2 worm cellular contexts compared by ENCODE assay signal in the genomic region with DNA sequence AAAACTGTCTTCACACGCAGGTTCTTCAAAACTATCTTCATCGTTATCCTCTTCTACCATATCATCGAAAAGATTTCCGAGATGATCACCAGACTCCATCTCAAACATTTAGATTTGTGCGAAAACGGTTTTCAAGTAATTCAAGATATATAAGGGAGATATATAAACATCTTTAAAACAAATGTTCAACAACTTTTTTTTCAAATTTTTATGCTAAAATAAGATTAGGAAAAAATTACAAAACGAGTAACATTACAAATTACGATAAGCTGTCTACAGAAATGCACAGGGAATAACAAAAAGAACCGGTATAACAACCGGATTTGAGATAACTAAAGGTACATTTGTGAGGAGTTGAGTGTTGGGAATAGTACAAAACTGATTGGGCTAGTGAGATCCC.
TF ChIP-seq lines count a peak whose summit lies in the region.

Gene C30G12.6 (minus strand): TSS at position 101 of the 400 bp plus-strand sequence.

TF ChIP-seq in whole organism, L1 larva, 84 proteins besides CTCF, POLR2A, EP300 and RAD21:
- TF ChIP-seq lin-35 (GFP tag; optimal IDR thresholded peaks at IDR 0.05; lab: Kevin White, UChicago): no peak
- no peak for TF ChIP-seq lin-39 (tag; optimal IDR thresholded peaks at IDR 0.05; lab: Kevin White, UChicago)
- TF ChIP-seq nhr-85 (tag; lab: Kevin White, UChicago): peak; percentile 14

TF ChIP-seq in whole organism, young adult, 124 proteins besides CTCF, POLR2A, EP300 and RAD21:
- peak; percentile 33 for TF ChIP-seq snpc-3.4 (tag; optimal IDR thresholded peaks at IDR 0.05; lab: Kevin White, UChicago)
- TF ChIP-seq pha-4 (tag; optimal IDR thresholded peaks at IDR 0.05; lab: Kevin White, UChicago): no peak
